Fruit fly (Drosophila melanogaster) whole organism, prepupa: Measurements from ENCODE around the gene Rheb.
A peak's percentile ranks its signal among the peaks of the same experiment; 100 is the strongest.

ENCODE experiments used
- CG10669 ChIP-seq: fragments of 200-800 bp; sonication (Bioruptor generic); optimal IDR thresholded peaks from 3 replicates; lab custom pipeline; 2018; ENCODE audit warnings: missing biosample characterization, mild to moderate bottlenecking, missing genetic modification characterization, moderate library complexity
- CG11902 ChIP-seq: fragments of 200-800 bp; sonication (Bioruptor generic); optimal IDR thresholded peaks from 3 replicates; lab custom pipeline; 2016; ENCODE audit warnings: missing biosample characterization, missing genetic modification characterization
- CG16779 ChIP-seq: fragments of 200-800 bp; sonication (Bioruptor generic); optimal IDR thresholded peaks from 3 replicates; lab custom pipeline; 2017; ENCODE audit warnings: missing biosample characterization, mild to moderate bottlenecking, missing genetic modification characterization
- CG4318 ChIP-seq: fragments of 200-800 bp; sonication (Bioruptor generic); optimal IDR thresholded peaks from 3 replicates; lab custom pipeline; 2017; ENCODE audit warnings: missing biosample characterization, mild to moderate bottlenecking, missing genetic modification characterization
- CG6276 ChIP-seq: fragments of 200-800 bp; sonication (Bioruptor generic); optimal IDR thresholded peaks from 2 replicates; lab custom pipeline; 2017; ENCODE audit warnings: missing biosample characterization, mild to moderate bottlenecking, missing genetic modification characterization
- CG8119 ChIP-seq: fragments of 200-800 bp; sonication (Bioruptor generic); IDR thresholded peaks from 3 replicates; pipeline ENCODE4 v1.3.6; 2022; ENCODE audit warnings: missing biosample characterization, missing genetic modification characterization
- Hr39 ChIP-seq: fragments of 200-800 bp; sonication (Bioruptor generic); optimal IDR thresholded peaks from 2 replicates; lab custom pipeline; 2016; ENCODE audit warnings: missing biosample characterization, missing genetic modification characterization
- Lpt ChIP-seq: fragments of 200-800 bp; sonication (Bioruptor generic); optimal IDR thresholded peaks from 3 replicates; lab custom pipeline; 2016; ENCODE audit warnings: missing biosample characterization, missing genetic modification characterization
- OdsH ChIP-seq: fragments of 200-800 bp; sonication (Bioruptor generic); optimal IDR thresholded peaks from 3 replicates; lab custom pipeline; 2016; ENCODE audit warnings: missing biosample characterization, missing genetic modification characterization
- dsx ChIP-seq: fragments of 200-800 bp; optimal IDR thresholded peaks from 3 replicates; lab custom pipeline; 2019; ENCODE audit warnings: missing biosample characterization, mild to moderate bottlenecking, missing genetic modification characterization, moderate library complexity; ENCODE audit not compliant: poor library complexity, severe bottlenecking
- salr ChIP-seq, 2 experiments: fragments of 200-800 bp; sonication (Bioruptor generic); optimal IDR thresholded peaks; 3 replicates each; lab custom pipeline; 2016 to 2018; ENCODE audit warnings: missing biosample characterization in 2 of 2, missing genetic modification characterization in 2 of 2, mild to moderate bottlenecking in 1 of 2

DNA sequence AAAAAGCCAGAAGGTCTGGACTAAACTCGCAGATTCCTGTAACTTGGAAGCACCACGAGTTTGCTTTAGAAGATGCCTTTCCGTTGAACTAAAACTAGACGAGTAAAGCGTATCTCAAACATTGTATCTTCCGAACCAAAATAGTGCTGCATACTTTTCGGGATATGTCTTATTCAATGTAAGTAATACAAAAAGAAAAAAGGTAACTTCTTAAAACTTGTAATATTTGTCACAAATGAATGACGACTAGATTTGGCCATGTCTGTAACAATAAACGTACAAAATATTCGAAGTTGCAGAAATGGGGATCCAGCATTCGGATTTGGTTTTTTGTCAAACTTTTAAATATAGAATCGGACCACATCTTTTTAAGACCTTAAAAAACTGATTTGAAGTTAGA lies 26.2 kb downstream of the Rheb start:
- TF ChIP-seq CG10669 (GFP tag; lab: Kevin White, UChicago) (no peak), CG6276 (GFP tag; lab: Kevin White, UChicago) (no peak), dsx (GFP tag; lab: Kevin White, UChicago) (peak; percentile 97), Hr39 (no peak), OdsH (GFP tag; lab: Kevin White, UChicago) (no peak), salr (GFP tag; optimal IDR thresholded peaks at IDR 0.05; lab: Kevin White, UChicago) (no peak), CG8119 (GFP tag; lab: Robert Waterston, UW) (no peak), CG11902 (no peak), CG4318 (GFP tag; lab: Kevin White, UChicago) (no peak), CG16779 (tag; lab: Kevin White, UChicago) (no peak), Lpt (GFP tag; lab: Kevin White, UChicago) (no peak)
